Worm (Caenorhabditis elegans): ENCODE data around the gene npl-4.2.

The npl-4.2 gene

DNA sequence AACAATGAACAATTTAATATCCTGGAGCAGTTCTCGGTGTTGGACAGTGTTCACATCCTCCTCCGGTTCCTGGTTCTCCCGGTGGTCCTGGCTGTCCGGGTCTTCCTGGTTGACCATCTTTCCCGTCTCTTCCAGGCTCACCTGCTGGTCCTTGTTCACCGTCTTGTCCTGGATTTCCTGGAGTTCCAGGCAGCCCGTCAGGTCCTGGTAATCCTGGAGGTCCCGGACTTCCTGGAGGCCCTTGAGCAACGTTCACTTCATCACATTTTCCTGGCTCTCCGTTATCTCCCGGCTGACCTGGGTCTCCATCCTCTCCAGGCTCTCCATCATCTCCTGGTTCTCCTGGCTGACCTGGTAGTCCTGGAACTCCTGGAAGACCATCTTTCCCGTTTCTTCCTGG lies 28.7 kb downstream of the npl-4.2 start:
- TF ChIP-seq gmeb-1 (tag; optimal IDR thresholded peaks at IDR 0.05) = no peak
- no peak for TF ChIP-seq sem-4 (tag; optimal IDR thresholded peaks at IDR 0.05)
- no peak for TF ChIP-seq mbf-1 (tag; optimal IDR thresholded peaks at IDR 0.05)
- no peak for TF ChIP-seq nhr-12 (tag; optimal IDR thresholded peaks at IDR 0.05)
- no peak for TF ChIP-seq sma-3 (GFP tag; optimal IDR thresholded peaks at IDR 0.05)
- TF ChIP-seq nhr-10 (tag; optimal IDR thresholded peaks at IDR 0.05) = no peak
- TF ChIP-seq ztf-4 (tag; optimal IDR thresholded peaks at IDR 0.05) = no peak
- TF ChIP-seq mdl-1 (tag; optimal IDR thresholded peaks at IDR 0.05) = no peak
- TF ChIP-seq fos-1 (tag; optimal IDR thresholded peaks at IDR 0.05) = no peak
- TF ChIP-seq zag-1 (tag; optimal IDR thresholded peaks at IDR 0.05) = no peak
- TF ChIP-seq skn-1 (tag; optimal IDR thresholded peaks at IDR 0.05) = no peak
- TF ChIP-seq unc-62 (GFP tag; optimal IDR thresholded peaks at IDR 0.05) = no peak
- no peak for TF ChIP-seq lin-13 (GFP tag; optimal IDR thresholded peaks at IDR 0.05)
- TF ChIP-seq crh-2 (tag; optimal IDR thresholded peaks at IDR 0.05) = no peak
- no peak for TF ChIP-seq nhr-11 (tag; optimal IDR thresholded peaks at IDR 0.05)
- TF ChIP-seq Y55F3AM.14 (GFP tag; optimal IDR thresholded peaks at IDR 0.05) = no peak
- no peak for TF ChIP-seq ZK546.5 (tag; optimal IDR thresholded peaks at IDR 0.05)
- no peak for TF ChIP-seq alr-1 (tag; optimal IDR thresholded peaks at IDR 0.05)

DNA sequence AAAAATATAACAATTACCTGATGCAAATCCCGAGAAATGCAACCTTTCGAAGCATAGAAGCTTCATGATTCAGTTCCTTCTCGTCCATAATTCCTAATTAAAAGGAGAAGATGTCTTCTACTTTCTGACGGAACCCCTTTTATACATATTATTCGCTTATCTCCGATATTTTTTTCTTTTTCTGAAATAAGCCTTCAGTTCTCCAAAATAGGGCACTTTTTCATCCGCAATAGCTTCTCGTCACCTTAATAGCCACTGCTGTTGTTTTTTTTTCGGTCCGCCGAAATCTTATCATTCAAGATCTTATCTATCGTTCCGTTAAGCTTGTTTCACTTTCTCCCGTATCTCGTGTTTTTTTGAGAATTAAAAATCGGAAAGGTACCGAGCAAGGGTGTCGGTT lies 29.6 kb downstream of the npl-4.2 start, which contains the start of gene bli-2:
bli-2 (minus strand) TSS at position 101 of the 400 bp plus-strand sequence.
- TF ChIP-seq Y55F3AM.14 (GFP tag; optimal IDR thresholded peaks at IDR 0.05) = no peak
- no peak for TF ChIP-seq nhr-25 (tag; optimal IDR thresholded peaks at IDR 0.05)
- TF ChIP-seq fos-1 (tag; optimal IDR thresholded peaks at IDR 0.05) = no peak

DNA sequence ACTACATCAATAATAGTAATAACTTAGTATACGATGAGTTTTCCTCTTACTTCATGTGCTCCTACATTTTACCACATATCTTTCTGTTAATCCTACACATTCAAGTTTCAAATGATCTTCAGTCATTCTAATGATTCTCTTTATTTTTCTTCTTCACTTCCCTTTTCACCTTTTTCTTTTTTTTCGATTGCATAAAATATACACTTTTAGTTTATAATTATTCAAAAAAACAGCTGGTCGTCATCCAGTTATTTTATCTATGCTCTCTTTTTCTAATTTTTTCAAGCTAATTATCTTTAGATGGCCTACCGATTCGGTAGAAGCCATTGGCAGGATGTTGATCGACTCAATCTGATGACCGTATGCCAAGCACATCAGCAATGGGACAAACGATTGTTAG lies 31.5 kb downstream of the npl-4.2 start, which contains the start of gene F59E12.1:
F59E12.1 (plus strand) TSS at position 301 of the 400 bp plus-strand sequence.
- TF ChIP-seq unc-55 (GFP tag; optimal IDR thresholded peaks at IDR 0.05) (no peak), aly-2 (tag; optimal IDR thresholded peaks at IDR 0.05) (no peak)

DNA sequence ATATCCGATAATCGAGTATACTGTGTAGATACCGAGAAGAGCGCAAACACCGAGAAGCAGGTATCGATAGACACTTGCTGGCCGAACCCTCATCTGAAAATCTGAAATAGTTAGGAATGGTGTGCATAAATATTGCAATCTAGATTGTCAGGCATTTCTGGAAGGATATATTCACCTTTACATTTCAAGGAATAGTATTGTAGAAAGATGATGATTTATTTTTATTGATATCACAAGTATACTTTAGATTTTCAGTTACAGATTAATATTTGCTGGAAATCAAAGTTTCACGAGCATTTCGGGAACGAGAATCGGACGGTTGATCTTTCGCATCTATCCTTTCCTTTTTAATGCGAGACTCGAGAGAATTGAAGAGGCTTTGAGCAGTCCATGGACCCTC lies 37.0 kb downstream of the npl-4.2 start, which contains the start of gene fut-3:
fut-3 (minus strand) TSS at position 101 of the 400 bp plus-strand sequence.
- TF ChIP-seq lin-13 (GFP tag; optimal IDR thresholded peaks at IDR 0.05) = no peak

DNA sequence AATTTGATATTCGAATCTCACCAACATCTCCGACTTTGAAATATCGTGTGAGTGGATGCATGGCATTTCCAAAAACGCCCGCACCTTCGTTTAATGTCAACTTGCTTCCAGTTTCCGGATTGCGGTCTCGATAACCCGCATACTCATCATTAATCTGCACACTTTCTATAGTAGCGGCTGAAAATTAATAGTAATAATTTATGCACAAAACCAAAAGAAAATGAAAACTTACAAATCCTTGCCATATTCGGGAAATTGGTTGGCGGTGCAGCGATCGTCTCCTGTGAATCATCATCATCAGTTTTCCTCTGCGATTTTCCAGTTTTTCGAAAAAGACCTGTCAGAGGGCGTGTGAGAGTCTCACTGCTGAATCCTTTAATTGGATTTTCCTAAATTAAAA lies 37.5 kb downstream of the npl-4.2 start:
- TF ChIP-seq unc-62 (GFP tag; optimal IDR thresholded peaks at IDR 0.05) = no peak
- TF ChIP-seq sma-3 (GFP tag; optimal IDR thresholded peaks at IDR 0.05) = no peak
- no peak for TF ChIP-seq nhr-10 (tag; optimal IDR thresholded peaks at IDR 0.05)
- TF ChIP-seq nhr-21 (tag; optimal IDR thresholded peaks at IDR 0.05) = no peak
- no peak for TF ChIP-seq elt-1 (tag; optimal IDR thresholded peaks at IDR 0.05)
- TF ChIP-seq snpc-4 (tag; optimal IDR thresholded peaks at IDR 0.05) = no peak
- TF ChIP-seq nhr-129 (tag; optimal IDR thresholded peaks at IDR 0.05) = no peak
- no peak for TF ChIP-seq Y55F3AM.14 (GFP tag; optimal IDR thresholded peaks at IDR 0.05)
- no peak for TF ChIP-seq mab-5 (tag; optimal IDR thresholded peaks at IDR 0.05)
- no peak for TF ChIP-seq blmp-1 (tag; optimal IDR thresholded peaks at IDR 0.05; ENCODE audit: insufficient read depth)
- TF ChIP-seq ZK546.5 (tag; optimal IDR thresholded peaks at IDR 0.05) = no peak
- TF ChIP-seq peb-1 (tag; optimal IDR thresholded peaks at IDR 0.05) = no peak
- TF ChIP-seq ceh-16 (tag; optimal IDR thresholded peaks at IDR 0.05) = no peak
- no peak for TF ChIP-seq lin-39 (tag; optimal IDR thresholded peaks at IDR 0.05)
- TF ChIP-seq F13H6.1 (tag; optimal IDR thresholded peaks at IDR 0.05) = no peak
- TF ChIP-seq lin-11 (tag; optimal IDR thresholded peaks at IDR 0.05) = no peak
- TF ChIP-seq crh-2 (tag; optimal IDR thresholded peaks at IDR 0.05) = no peak
